Worm (Caenorhabditis elegans): Measurements from ENCODE around the gene ceh-33.

The ceh-33 gene

DNA sequence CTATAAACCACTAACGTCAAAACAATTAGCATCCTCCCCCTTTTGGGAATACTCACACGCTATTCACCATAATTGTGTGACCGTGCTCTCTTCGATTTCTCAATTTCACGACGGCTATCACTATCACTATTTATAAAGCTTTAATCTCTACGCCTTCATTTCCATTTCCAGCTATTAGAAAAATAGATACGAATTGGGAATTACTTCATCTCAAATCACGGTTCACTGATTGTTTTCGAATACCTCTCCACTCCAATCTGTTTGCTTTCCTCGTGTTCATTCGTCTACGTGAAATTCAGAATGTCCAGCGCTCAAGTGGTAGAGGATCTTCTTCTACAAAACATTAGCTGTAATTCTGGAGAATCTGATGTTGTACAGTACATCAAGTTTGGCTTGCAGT lies 12.4 kb upstream of the ceh-33 start, which contains the start of gene srg-29:
srg-29 (plus strand) TSS at position 301 of the 400 bp plus-strand sequence.
- TF ChIP-seq ceh-14 (tag; optimal IDR thresholded peaks at IDR 0.05) (no peak), sox-2 (GFP tag; IDR thresholded peaks at IDR 0.05) (no peak), C38D4.7 (GFP tag; optimal IDR thresholded peaks at IDR 0.05) (no peak), K02D7.2 (tag; optimal IDR thresholded peaks at IDR 0.05) (no peak), K09A11.1 (tag; optimal IDR thresholded peaks at IDR 0.05; ENCODE audit: insufficient read depth) (no peak), unc-86 (tag; optimal IDR thresholded peaks at IDR 0.05) (no peak), hlh-15 (tag; optimal IDR thresholded peaks at IDR 0.05) (no peak), ref-2 (tag; optimal IDR thresholded peaks at IDR 0.05) (no peak), rnt-1 (tag; optimal IDR thresholded peaks at IDR 0.05) (no peak)

DNA sequence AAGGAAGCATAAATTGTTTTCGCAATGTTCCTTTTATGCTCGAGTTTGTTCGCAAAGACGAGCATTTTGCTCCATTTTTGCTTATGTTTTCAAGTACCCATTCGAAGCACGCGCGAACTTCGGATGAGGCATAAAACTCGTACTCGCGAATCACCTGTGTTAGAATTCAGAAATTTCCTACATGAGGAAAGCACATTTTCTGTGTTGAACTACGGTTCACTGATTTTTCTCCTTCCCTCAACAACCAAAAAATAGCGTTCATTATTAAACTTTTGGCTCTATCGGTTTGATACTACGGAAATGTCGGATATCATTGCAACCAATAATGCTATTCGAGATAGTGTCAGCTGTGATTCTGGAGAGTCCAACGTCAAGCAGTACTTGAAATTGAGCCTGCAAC lies 10.1 kb upstream of the ceh-33 start, which contains the start of gene srg-28:
srg-28 (plus strand) TSS at position 301 of the 400 bp plus-strand sequence.
- TF ChIP-seq F13H6.1 (tag; optimal IDR thresholded peaks at IDR 0.05): no peak
- TF ChIP-seq sdc-2 (tag; optimal IDR thresholded peaks at IDR 0.05): no peak
- TF ChIP-seq dmd-4 (tag; optimal IDR thresholded peaks at IDR 0.05; ENCODE audit: borderline replicate concordance): no peak
- no peak for TF ChIP-seq hlh-6 (tag; optimal IDR thresholded peaks at IDR 0.05)

DNA sequence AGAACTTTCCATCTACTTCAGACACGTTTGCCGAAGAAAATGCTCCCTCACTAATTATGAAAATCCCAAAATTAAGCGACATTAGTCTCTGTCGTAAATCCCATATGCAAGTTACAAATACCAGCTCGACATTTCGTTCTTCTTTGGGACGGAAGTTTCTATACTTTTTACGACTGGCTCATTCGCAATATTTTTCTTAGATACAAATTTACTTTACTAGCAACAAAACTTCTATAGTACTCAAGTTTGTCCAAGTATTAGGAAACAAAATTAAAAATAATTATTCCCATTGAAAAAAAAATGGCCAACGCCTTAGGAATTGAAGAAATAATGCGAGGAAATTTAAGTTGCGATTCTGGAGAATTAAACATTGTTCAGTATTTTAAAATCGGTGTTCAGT lies 6.5 kb upstream of the ceh-33 start, which contains the start of gene srg-26:
srg-26 (plus strand) TSS at position 301 of the 400 bp plus-strand sequence.
- TF ChIP-seq ceh-24 (tag; optimal IDR thresholded peaks at IDR 0.05) (no peak), elt-4 (tag; optimal IDR thresholded peaks at IDR 0.05) (no peak), T23F11.4 (GFP tag; optimal IDR thresholded peaks at IDR 0.05) (no peak), ahr-1 (tag; optimal IDR thresholded peaks at IDR 0.05) (no peak), npax-4 (tag; optimal IDR thresholded peaks at IDR 0.05) (no peak), unc-86 (tag; optimal IDR thresholded peaks at IDR 0.05) (no peak), unc-55 (GFP tag; optimal IDR thresholded peaks at IDR 0.05) (no peak), ref-2 (tag; optimal IDR thresholded peaks at IDR 0.05) (no peak), F13H6.1 (tag; optimal IDR thresholded peaks at IDR 0.05) (no peak), C08G9.2 (tag; optimal IDR thresholded peaks at IDR 0.05) (no peak), dve-1 (tag; optimal IDR thresholded peaks at IDR 0.05) (no peak), hlh-8 (tag; optimal IDR thresholded peaks at IDR 0.05) (no peak), ceh-14 (tag; optimal IDR thresholded peaks at IDR 0.05) (no peak), tbx-7 (tag; optimal IDR thresholded peaks at IDR 0.05) (no peak), ceh-45 (GFP tag; IDR thresholded peaks at IDR 0.05) (no peak), ceh-2 (tag; optimal IDR thresholded peaks at IDR 0.05) (no peak), gmeb-2 (tag; optimal IDR thresholded peaks at IDR 0.05) (no peak), rnt-1 (tag; optimal IDR thresholded peaks at IDR 0.05) (no peak)

DNA sequence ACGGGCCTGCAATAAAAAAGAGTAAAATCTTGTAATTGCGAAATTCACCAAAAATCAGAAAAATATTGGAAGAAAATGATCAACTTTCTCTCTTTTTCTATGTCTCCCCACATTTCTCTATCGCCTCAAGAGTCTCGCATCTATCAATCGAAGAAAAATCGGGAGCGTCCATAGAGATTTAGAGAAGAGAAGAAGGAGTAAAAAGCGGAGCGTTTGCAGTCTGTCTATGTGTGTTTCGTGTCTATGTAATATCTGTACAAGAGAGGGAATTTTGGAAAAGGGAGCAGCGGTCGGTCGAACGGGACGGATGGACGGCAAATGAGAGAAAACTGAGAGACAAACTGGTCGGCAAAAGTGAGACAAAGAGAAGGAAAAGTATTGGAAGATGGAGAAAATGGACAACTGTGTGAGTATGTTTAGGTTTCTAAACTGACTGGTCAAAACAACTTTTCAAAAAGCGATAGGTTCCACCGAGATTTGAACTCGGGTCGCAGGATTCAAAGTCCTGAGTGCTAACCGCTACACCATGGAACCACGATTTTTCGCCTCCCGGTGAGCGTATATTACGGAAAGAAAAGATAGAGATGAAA lies 5.3 kb upstream of the ceh-33 start:
- TF ChIP-seq ceh-19 (GFP tag; optimal IDR thresholded peaks at IDR 0.05) (peak; percentile 7), eyg-1 (tag; optimal IDR thresholded peaks at IDR 0.05) (no peak), ceh-31 (tag; optimal IDR thresholded peaks at IDR 0.05) (peak; percentile 1), ceh-18 (tag; optimal IDR thresholded peaks at IDR 0.05) (peak; percentile 22), ceh-30 (tag; optimal IDR thresholded peaks at IDR 0.05) (no peak), dve-1 (tag; optimal IDR thresholded peaks at IDR 0.05) (peak; percentile 5), sox-4 (tag; optimal IDR thresholded peaks at IDR 0.05) (peak; percentile 24), ceh-24 (tag; optimal IDR thresholded peaks at IDR 0.05) (no peak), unc-3 (GFP tag; conservative IDR thresholded peaks at IDR 0.05) (no peak), unc-3 (tag; optimal IDR thresholded peaks at IDR 0.05) (no peak), ceh-14 (tag; optimal IDR thresholded peaks at IDR 0.05) (no peak), rnt-1 (tag; optimal IDR thresholded peaks at IDR 0.05) (peak; percentile 20)

DNA sequence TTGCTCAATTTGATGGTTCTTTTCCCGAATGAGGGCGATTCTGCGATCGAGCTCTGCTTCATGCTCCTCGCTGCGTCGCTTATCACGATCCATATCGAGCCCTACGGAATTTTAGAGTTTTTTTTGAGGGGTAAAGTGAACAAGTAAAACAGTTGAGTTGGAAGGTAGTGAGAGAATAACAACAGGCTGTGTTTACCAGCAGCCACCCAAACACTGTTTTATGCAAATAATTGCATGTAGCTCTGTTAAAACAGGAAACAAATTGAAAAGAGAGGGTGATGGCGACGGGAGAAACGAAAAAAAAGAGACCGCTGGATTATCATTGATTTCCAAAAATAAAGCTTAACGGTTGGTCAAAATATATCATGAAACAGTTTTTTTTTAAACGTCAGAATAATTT lies 3.8 kb upstream of the ceh-33 start, which contains the start of gene C10G8.8:
C10G8.8 (minus strand) TSS at position 101 of the 400 bp plus-strand sequence.
- TF ChIP-seq ceh-14 (tag; optimal IDR thresholded peaks at IDR 0.05) (no peak), mec-3 (tag; optimal IDR thresholded peaks at IDR 0.05; ENCODE audit: borderline replicate concordance) (no peak), pag-3 (tag; optimal IDR thresholded peaks at IDR 0.05; ENCODE audit: borderline replicate concordance) (no peak), unc-86 (tag; optimal IDR thresholded peaks at IDR 0.05) (no peak)

All from whole organism, late embryonic.